Worm (Caenorhabditis elegans): ENCODE results near the gene R09E10.1.

- TF ChIP-seq T23F11.4 (GFP tag; optimal IDR thresholded peaks at IDR 0.05) (no peak), ceh-18 (tag; optimal IDR thresholded peaks at IDR 0.05) (no peak), pat-9 (tag; optimal IDR thresholded peaks at IDR 0.05) (no peak), ceh-9 (tag; optimal IDR thresholded peaks at IDR 0.05) (no peak), ceh-14 (tag; optimal IDR thresholded peaks at IDR 0.05) (no peak), C08G9.2 (tag; optimal IDR thresholded peaks at IDR 0.05) (no peak), lin-11 (tag; optimal IDR thresholded peaks at IDR 0.05) (no peak), pha-4 (tag; optimal IDR thresholded peaks at IDR 0.05) (no peak), F13H6.1 (tag; optimal IDR thresholded peaks at IDR 0.05) (no peak)
Observed at ce11 chrIV:10357842-10358241, 35.3 kb upstream of the R09E10.1 start, which contains the start of gene gkow-1.
